Fruit fly (Drosophila melanogaster): ENCODE measurements around the gene CG14258.

- TF ChIP-seq Hr96 (GFP tag; optimal IDR thresholded peaks at IDR 0.05) (no peak), CG14711 (tag; optimal IDR thresholded peaks at IDR 0.05) (no peak), CG11617 (GFP tag; optimal IDR thresholded peaks at IDR 0.05) (no peak), bab1 (GFP tag; optimal IDR thresholded peaks at IDR 0.05) (no peak), pad (GFP tag; optimal IDR thresholded peaks at IDR 0.05) (no peak), Crg-1 (GFP tag; optimal IDR thresholded peaks at IDR 0.05) (no peak), CG7101 (tag; optimal IDR thresholded peaks at IDR 0.05) (no peak), tj (GFP tag; optimal IDR thresholded peaks at IDR 0.05) (no peak), cnc (optimal IDR thresholded peaks at IDR 0.05) (no peak), kay (GFP tag; ENCODE audit: borderline replicate concordance) (no peak), CG33017 (tag; optimal IDR thresholded peaks at IDR 0.05) (no peak), Clk (GFP tag; optimal IDR thresholded peaks at IDR 0.05) (no peak), toe (GFP tag; optimal IDR thresholded peaks at IDR 0.05) (no peak)
Observed at dm6 chr3R:27124588-27124987, 31.6 kb downstream of the CG14258 start, which contains the start of gene CG6059.
